Worm (Caenorhabditis elegans) whole organism, L1 larva: ENCODE data around the gene gap-2.
A peak's percentile ranks its signal among the peaks of the same experiment; 100 is the strongest.

Experiments used
- C34B4.2 ChIP-seq: sonication (generic microtip); optimal IDR thresholded peaks from 2 replicates; lab custom pipeline; 2017; ENCODE audit warnings: mild to moderate bottlenecking, missing genetic modification characterization, missing compliant biosample characterization
- Y116A8C.19 ChIP-seq: sonication (generic microtip); optimal IDR thresholded peaks from 2 replicates; lab custom pipeline; 2016; ENCODE audit warnings: missing compliant biosample characterization, missing genetic modification characterization, borderline replicate concordance
- aha-1 ChIP-seq: fragments of 150-350 bp; optimal IDR thresholded peaks from 2 replicates; lab custom pipeline; 2014; ENCODE audit warnings: missing biosample characterization, missing genetic modification characterization
- ceh-8 ChIP-seq: fragments of 200-800 bp; sonication (Bioruptor generic); optimal IDR thresholded peaks from 2 replicates; lab custom pipeline; 2018; ENCODE audit warnings: mild to moderate bottlenecking, missing genetic modification characterization, moderate library complexity, missing compliant biosample characterization
- ceh-88 ChIP-seq: fragments of 200-800 bp; sonication (Bioruptor generic); IDR thresholded peaks from 2 replicates; pipeline ENCODE4 v1.3.6; 2022; ENCODE audit warnings: missing genetic modification characterization, missing compliant biosample characterization
- ceh-90 ChIP-seq: sonication (generic microtip); optimal IDR thresholded peaks from 2 replicates; lab custom pipeline; 2016; ENCODE audit warnings: missing genetic modification characterization, missing compliant biosample characterization
- dpl-1 ChIP-seq, 3 experiments: fragments of 150-350 bp in 2 of 3; sonication (generic microtip) in 1 of 3; optimal IDR thresholded peaks; 2 replicates each; lab custom pipeline; 2014 to 2017; ENCODE audit warnings: missing biosample characterization in 3 of 3, missing genetic modification characterization in 3 of 3, missing genetic modification reagents in 3 of 3
- efl-1 ChIP-seq, 4 experiments: fragments of 150-350 bp; optimal IDR thresholded peaks in 3 of 4; peaks in 1 of 4; 1 replicate in 1 of 4; 2 replicates in 3 of 4; lab custom pipeline; 2014; ENCODE audit warnings: missing biosample characterization in 2 of 4, missing genetic modification characterization in 2 of 4, missing genetic modification reagents in 2 of 4
- elt-2 ChIP-seq: sonication (generic microtip); optimal IDR thresholded peaks from 2 replicates; lab custom pipeline; 2016; ENCODE audit warnings: missing genetic modification characterization, mild to moderate bottlenecking, inconsistent platforms, missing compliant biosample characterization, missing genetic modification reagents
- elt-3 ChIP-seq, 6 experiments: fragments of 150-350 bp in 1 of 6; sonication (generic microtip); optimal IDR thresholded peaks; 2 replicates each; lab custom pipeline; 2017 to 2018; ENCODE audit warnings: missing biosample characterization in 6 of 6, missing genetic modification characterization in 6 of 6, inconsistent platforms in 1 of 6
- ets-5 ChIP-seq: fragments of 200-800 bp; sonication (Bioruptor generic); IDR thresholded peaks from 2 replicates; pipeline ENCODE4 v1.3.6; 2022; ENCODE audit warnings: missing genetic modification characterization, missing compliant biosample characterization
- fkh-10 ChIP-seq: sonication (generic microtip); optimal IDR thresholded peaks from 2 replicates; lab custom pipeline; 2017; ENCODE audit warnings: missing biosample characterization, missing genetic modification reagents, missing genetic modification characterization
- fkh-8 ChIP-seq: sonication (generic microtip); optimal IDR thresholded peaks from 2 replicates; lab custom pipeline; 2016; ENCODE audit warnings: mild to moderate bottlenecking, missing genetic modification characterization, missing compliant biosample characterization
- grh-1 ChIP-seq: fragments of 200-800 bp; sonication (Bioruptor generic); IDR thresholded peaks from 2 replicates; pipeline ENCODE4 v1.3.6; 2022; ENCODE audit warnings: missing genetic modification reagents, missing genetic modification characterization, missing compliant biosample characterization
- hlh-17 ChIP-seq: fragments of 200-800 bp; sonication (Bioruptor generic); optimal IDR thresholded peaks from 2 replicates; lab custom pipeline; 2018; ENCODE audit warnings: missing genetic modification characterization, mild to moderate bottlenecking, missing compliant biosample characterization, moderate library complexity, borderline replicate concordance
- hlh-4 ChIP-seq: sonication (generic microtip); optimal IDR thresholded peaks from 2 replicates; lab custom pipeline; 2016; ENCODE audit warnings: mild to moderate bottlenecking, missing genetic modification characterization, missing compliant biosample characterization
- hpl-2 ChIP-seq: fragments of 150-350 bp; optimal IDR thresholded peaks from 2 replicates; lab custom pipeline; 2014; ENCODE audit warnings: missing biosample characterization, missing genetic modification reagents, missing genetic modification characterization
- irx-1 ChIP-seq: sonication (generic microtip); optimal IDR thresholded peaks from 2 replicates; lab custom pipeline; 2016; ENCODE audit warnings: missing genetic modification characterization, missing compliant biosample characterization
- isw-1 ChIP-seq: fragments of 200-800 bp; sonication (Bioruptor generic); IDR thresholded peaks from 2 replicates; pipeline ENCODE4 v1.3.6; 2022; ENCODE audit warnings: missing genetic modification characterization, missing compliant biosample characterization
- jun-1 ChIP-seq: fragments of 150-350 bp; optimal IDR thresholded peaks from 2 replicates; lab custom pipeline; 2014; ENCODE audit warnings: missing biosample characterization, missing genetic modification reagents, missing genetic modification characterization
- lin-13 ChIP-seq: fragments of 150-350 bp; optimal IDR thresholded peaks from 2 replicates; lab custom pipeline; 2014; ENCODE audit warnings: missing biosample characterization, missing genetic modification reagents, missing genetic modification characterization
- lin-14 ChIP-seq: fragments of 200-800 bp; sonication (Bioruptor generic); optimal IDR thresholded peaks from 2 replicates; lab custom pipeline; 2018; ENCODE audit warnings: mild to moderate bottlenecking, missing genetic modification characterization, moderate library complexity, missing compliant biosample characterization
- lin-35 ChIP-seq, 2 experiments: fragments of 150-350 bp; optimal IDR thresholded peaks; 2 replicates each; lab custom pipeline; 2014; ENCODE audit warnings: missing biosample characterization in 2 of 2, missing genetic modification characterization in 2 of 2, missing genetic modification reagents in 2 of 2
- mab-9 ChIP-seq: fragments of 200-800 bp; sonication (Bioruptor generic); IDR thresholded peaks from 2 replicates; pipeline ENCODE4 v1.3.6; 2022; ENCODE audit warnings: missing genetic modification reagents, missing genetic modification characterization, missing compliant biosample characterization
- mdl-1 ChIP-seq, 2 experiments: fragments of 150-350 bp; optimal IDR thresholded peaks; 2 replicates each; lab custom pipeline; 2014 to 2017; ENCODE audit warnings: missing biosample characterization in 2 of 2, missing genetic modification characterization in 2 of 2, inconsistent platforms in 1 of 2
- mef-2 ChIP-seq: fragments of 150-350 bp; optimal IDR thresholded peaks from 2 replicates; lab custom pipeline; 2014; ENCODE audit warnings: missing biosample characterization, missing genetic modification characterization
- mep-1 ChIP-seq: fragments of 150-350 bp; optimal IDR thresholded peaks from 2 replicates; lab custom pipeline; 2014; ENCODE audit warnings: missing biosample characterization, missing genetic modification characterization
- nhr-11 ChIP-seq: fragments of 150-350 bp; optimal IDR thresholded peaks from 2 replicates; lab custom pipeline; 2014; ENCODE audit warnings: missing biosample characterization, missing genetic modification characterization
- nhr-12 ChIP-seq: sonication (generic microtip); optimal IDR thresholded peaks from 2 replicates; lab custom pipeline; 2017; ENCODE audit warnings: missing biosample characterization, missing genetic modification characterization
- nhr-20 ChIP-seq: sonication (generic microtip); optimal IDR thresholded peaks from 2 replicates; lab custom pipeline; 2016; ENCODE audit warnings: mild to moderate bottlenecking, missing genetic modification characterization, missing compliant biosample characterization
- nhr-237 ChIP-seq: fragments of 150-350 bp; optimal IDR thresholded peaks from 2 replicates; lab custom pipeline; 2014; ENCODE audit warnings: missing biosample characterization, missing genetic modification characterization
- nhr-47 ChIP-seq: sonication (generic microtip); optimal IDR thresholded peaks from 2 replicates; lab custom pipeline; 2016; ENCODE audit warnings: mild to moderate bottlenecking, missing genetic modification characterization, moderate library complexity, missing compliant biosample characterization
- nhr-76 ChIP-seq: sonication (generic microtip); optimal IDR thresholded peaks from 2 replicates; lab custom pipeline; 2017; ENCODE audit warnings: missing biosample characterization, missing genetic modification characterization
- nhr-84 ChIP-seq: sonication (generic microtip); optimal IDR thresholded peaks from 2 replicates; lab custom pipeline; 2017; ENCODE audit warnings: missing biosample characterization, missing genetic modification characterization
- nhr-90 ChIP-seq: sonication (generic microtip); optimal IDR thresholded peaks from 2 replicates; lab custom pipeline; 2016; ENCODE audit warnings: mild to moderate bottlenecking, missing genetic modification characterization, missing compliant biosample characterization; ENCODE audit not compliant: poor library complexity
- snpc-4 ChIP-seq: fragments of 150-350 bp; optimal IDR thresholded peaks from 2 replicates; lab custom pipeline; 2014; ENCODE audit warnings: missing biosample characterization, missing genetic modification characterization
- sox-4 ChIP-seq: sonication (generic microtip); optimal IDR thresholded peaks from 2 replicates; lab custom pipeline; 2016; ENCODE audit warnings: missing genetic modification characterization, missing compliant biosample characterization
- tbx-2 ChIP-seq: sonication (generic microtip); optimal IDR thresholded peaks from 2 replicates; lab custom pipeline; 2016; ENCODE audit warnings: missing genetic modification characterization, missing compliant biosample characterization
- unc-86 ChIP-seq: sonication (generic microtip); optimal IDR thresholded peaks from 2 replicates; lab custom pipeline; 2016; ENCODE audit warnings: missing genetic modification characterization, missing compliant biosample characterization
- vab-15 ChIP-seq: sonication (generic microtip); optimal IDR thresholded peaks from 2 replicates; lab custom pipeline; 2017; ENCODE audit warnings: missing genotype, mild to moderate bottlenecking, missing genetic modification characterization, missing compliant biosample characterization
- xbp-1 ChIP-seq: sonication (generic microtip); optimal IDR thresholded peaks from 2 replicates; lab custom pipeline; 2016; ENCODE audit warnings: missing genetic modification characterization, missing compliant biosample characterization
- zip-4 ChIP-seq: fragments of 200-800 bp; sonication (Bioruptor generic); optimal IDR thresholded peaks from 2 replicates; lab custom pipeline; 2018; ENCODE audit warnings: mild to moderate bottlenecking, missing genetic modification characterization, moderate library complexity, missing compliant biosample characterization
- ztf-11 ChIP-seq, 2 experiments: sonication (generic microtip); optimal IDR thresholded peaks; 2 replicates each; lab custom pipeline; 2016 to 2017; ENCODE audit warnings: missing genetic modification characterization in 2 of 2, missing biosample characterization in 1 of 2, missing compliant biosample characterization in 1 of 2
- ztf-4 ChIP-seq: fragments of 150-350 bp; optimal IDR thresholded peaks from 2 replicates; lab custom pipeline; 2014; ENCODE audit warnings: missing biosample characterization, missing genetic modification characterization

The gap-2 gene

DNA sequence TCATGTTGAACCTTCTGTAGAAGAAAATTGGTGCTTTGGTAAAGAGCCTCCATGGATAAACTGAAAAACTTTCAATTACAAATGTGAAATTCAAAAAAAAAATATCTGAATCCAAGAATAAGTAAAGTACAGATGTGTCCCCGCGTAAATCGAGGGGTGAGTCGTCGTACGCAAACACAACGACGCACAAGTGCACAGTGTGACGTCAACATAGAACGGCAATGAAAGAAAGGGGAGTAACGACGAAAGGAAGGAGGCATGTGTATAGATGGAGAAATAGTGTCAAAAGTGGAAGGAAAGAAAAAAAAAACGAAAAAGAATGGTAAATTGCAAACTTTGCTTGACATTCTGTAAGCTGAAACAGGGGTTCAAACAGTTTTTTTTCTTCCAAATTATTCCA, 30.8 kb upstream of the gap-2 start, which contains the start of gene memb-1 (continued):
- TF ChIP-seq grh-1 (GFP tag; lab: Robert Waterston, UW), result no peak
- TF ChIP-seq C34B4.2 (tag; lab: Kevin White, UChicago), result no peak
- TF ChIP-seq tbx-2 (tag; lab: Kevin White, UChicago), result peak; percentile 42
- no peak for TF ChIP-seq zip-4 (GFP tag; lab: Kevin White, UChicago)
- TF ChIP-seq nhr-20 (tag; lab: Kevin White, UChicago), result peak; percentile 70
- no peak for TF ChIP-seq nhr-237 (tag; lab: Kevin White, UChicago)
- TF ChIP-seq nhr-12, result no peak
- peak in 1 of 2 experiments; percentile 14 for TF ChIP-seq ztf-11 (tag; optimal IDR thresholded peaks at IDR 0.05; lab: Kevin White, UChicago)
- TF ChIP-seq nhr-76 (tag; lab: Kevin White, UChicago), result no peak
- TF ChIP-seq mdl-1 (tag; optimal IDR thresholded peaks at IDR 0.05; lab: Kevin White, UChicago), result peak in 1 of 2 experiments; percentile 70
- TF ChIP-seq nhr-84 (tag; lab: Kevin White, UChicago), result no peak
- TF ChIP-seq ceh-88 (GFP tag; lab: Robert Waterston, UW), result no peak
- no peak for TF ChIP-seq hlh-17 (GFP tag; lab: Kevin White, UChicago)
- TF ChIP-seq unc-86 (tag; lab: Kevin White, UChicago), result peak; percentile 38
- TF ChIP-seq snpc-4 (tag; lab: Kevin White, UChicago), result no peak
- TF ChIP-seq ceh-90 (tag; lab: Kevin White, UChicago), result no peak
- no peak for TF ChIP-seq fkh-10 (GFP tag; lab: Kevin White, UChicago)
- no peak for TF ChIP-seq ztf-4 (tag; lab: Kevin White, UChicago)
- TF ChIP-seq efl-1 (optimal IDR thresholded peaks at IDR 0.05; lab: Kevin White, UChicago), result peak; percentile 48 to 51
- peak; percentile 11 to 94 for TF ChIP-seq efl-1 (GFP tag; optimal IDR thresholded peaks at IDR 0.05 in 1 of 2; lab: Kevin White, UChicago)
- TF ChIP-seq lin-14, result peak; percentile 84
- peak in 1 of 6 experiments; percentile 26 for TF ChIP-seq elt-3 (tag; optimal IDR thresholded peaks at IDR 0.05; lab: Kevin White, UChicago)
- no peak for TF ChIP-seq lin-13 (GFP tag; lab: Kevin White, UChicago)
- TF ChIP-seq mep-1 (tag; lab: Kevin White, UChicago), result peak; percentile 86
- no peak for TF ChIP-seq hpl-2 (GFP tag; lab: Kevin White, UChicago)
- no peak for TF ChIP-seq sox-4 (tag; lab: Kevin White, UChicago)
- no peak for TF ChIP-seq vab-15 (tag; lab: Kevin White, UChicago)
- TF ChIP-seq Y116A8C.19 (tag; lab: Kevin White, UChicago), result no peak
- peak; percentile 8; the same call in 1 of the 2 replicates for TF ChIP-seq isw-1 (GFP tag; lab: Robert Waterston, UW)
- TF ChIP-seq xbp-1 (tag; lab: Kevin White, UChicago), result peak; percentile 100
- TF ChIP-seq ceh-8 (GFP tag; lab: Kevin White, UChicago), result no peak
- peak; percentile 65 for TF ChIP-seq nhr-47 (tag; lab: Kevin White, UChicago)
- no peak for TF ChIP-seq mef-2 (tag; lab: Kevin White, UChicago)
- peak; percentile 63 for TF ChIP-seq nhr-90
- TF ChIP-seq nhr-11 (tag; lab: Kevin White, UChicago), result no peak
- TF ChIP-seq elt-2 (tag; lab: Kevin White, UChicago), result no peak
- no peak for TF ChIP-seq irx-1 (tag; lab: Kevin White, UChicago)
- TF ChIP-seq mab-9 (GFP tag; lab: Robert Waterston, UW), result no peak
- no peak for TF ChIP-seq hlh-4 (tag; lab: Kevin White, UChicago)
- TF ChIP-seq dpl-1 (GFP tag; optimal IDR thresholded peaks at IDR 0.05; lab: Kevin White, UChicago), result peak in 2 of 3 experiments; percentile 43 to 50
- peak; percentile 35 for TF ChIP-seq fkh-8 (tag; lab: Kevin White, UChicago)
- peak; percentile 45 for TF ChIP-seq jun-1 (tag; lab: Kevin White, UChicago)
- TF ChIP-seq lin-35 (GFP tag; optimal IDR thresholded peaks at IDR 0.05; lab: Kevin White, UChicago), result peak; percentile 30 to 79
- no peak for TF ChIP-seq aha-1 (tag; lab: Kevin White, UChicago)
- TF ChIP-seq ets-5 (GFP tag; lab: Robert Waterston, UW), result no peak
